Worm (Caenorhabditis elegans): ENCODE results near the gene C53B4.2.

DNA sequence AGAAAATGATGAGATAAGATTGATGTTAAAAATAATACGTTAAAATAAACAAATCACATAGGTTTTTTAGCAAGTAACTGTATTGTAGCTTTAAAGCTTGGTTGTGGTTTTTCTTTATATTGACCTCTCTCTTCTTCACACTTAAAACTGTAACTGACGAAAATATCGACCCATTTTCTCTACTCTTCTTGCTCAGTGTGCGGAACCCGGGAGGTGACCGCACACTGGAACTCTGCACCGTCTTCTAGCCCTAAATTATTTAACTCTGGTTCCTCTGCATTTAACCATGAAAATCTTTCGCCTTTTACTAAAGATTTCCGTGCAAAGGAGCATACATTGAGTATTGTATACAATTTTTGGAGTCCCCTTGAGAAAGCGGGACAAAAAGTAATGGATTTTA is 28.5 kb downstream of the C53B4.2 start:
- TF ChIP-seq him-1 (tag; optimal IDR thresholded peaks at IDR 0.05) (no peak), dao-5 (tag; optimal IDR thresholded peaks at IDR 0.05) (no peak)
